Worm (Caenorhabditis elegans): ENCODE measurements around the gene F48F7.6.

- no peak for TF ChIP-seq rec-8 (tag; optimal IDR thresholded peaks at IDR 0.05)
- TF ChIP-seq madf-10 (tag; optimal IDR thresholded peaks at IDR 0.05): no peak
- TF ChIP-seq unc-62 (GFP tag; optimal IDR thresholded peaks at IDR 0.05): no peak
- no peak for TF ChIP-seq unc-130 (GFP tag; optimal IDR thresholded peaks at IDR 0.05)
- TF ChIP-seq sdz-38 (tag; optimal IDR thresholded peaks at IDR 0.05): no peak
- no peak for TF ChIP-seq tlf-1 (GFP tag; optimal IDR thresholded peaks at IDR 0.05)
- no peak for TF ChIP-seq tbp1 (GFP tag; optimal IDR thresholded peaks at IDR 0.05)
- no peak for TF ChIP-seq F10E7.11 (tag; optimal IDR thresholded peaks at IDR 0.05)
- TF ChIP-seq bed-2 (GFP tag; IDR thresholded peaks at IDR 0.05): no peak
- TF ChIP-seq ceh-27 (GFP tag; optimal IDR thresholded peaks at IDR 0.05): no peak
- TF ChIP-seq ztf-25 (GFP tag; IDR thresholded peaks at IDR 0.05): no peak
- no peak for TF ChIP-seq ztf-26 (tag; optimal IDR thresholded peaks at IDR 0.05)
- no peak for TF ChIP-seq lin-35 (GFP tag; optimal IDR thresholded peaks at IDR 0.05)
Measured at ce11 chrX:13929534-13929933, 48.1 kb upstream of the F48F7.6 start, which contains the start of gene meg-1.
